Worm (Caenorhabditis elegans) whole organism, L1 larva: ENCODE measurements around the gene F59C12.3.

Experiments used
- C04F5.9 ChIP-seq: sonication (generic microtip); optimal IDR thresholded peaks from 2 replicates; lab custom pipeline; 2016; ENCODE audit warnings: missing genetic modification characterization, missing compliant biosample characterization
- C34B4.2 ChIP-seq: sonication (generic microtip); optimal IDR thresholded peaks from 2 replicates; lab custom pipeline; 2017; ENCODE audit warnings: mild to moderate bottlenecking, missing genetic modification characterization, missing compliant biosample characterization
- ama-1 ChIP-seq: fragments of 150-350 bp; optimal IDR thresholded peaks from 2 replicates; lab custom pipeline; 2014
- blmp-1 ChIP-seq: fragments of 150-350 bp; optimal IDR thresholded peaks from 2 replicates; lab custom pipeline; 2014; ENCODE audit warnings: missing biosample characterization, missing genetic modification characterization
- ceh-63 ChIP-seq: fragments of 200-800 bp; sonication (Bioruptor generic); optimal IDR thresholded peaks from 2 replicates; lab custom pipeline; 2018; ENCODE audit warnings: mild to moderate bottlenecking, missing genetic modification characterization, missing compliant biosample characterization
- ceh-8 ChIP-seq: fragments of 200-800 bp; sonication (Bioruptor generic); optimal IDR thresholded peaks from 2 replicates; lab custom pipeline; 2018; ENCODE audit warnings: mild to moderate bottlenecking, missing genetic modification characterization, moderate library complexity, missing compliant biosample characterization
- ceh-82 ChIP-seq, 3 experiments: fragments of 150-350 bp in 1 of 3; sonication (generic microtip) in 2 of 3; optimal IDR thresholded peaks; 2 replicates each; lab custom pipeline; 2014 to 2017; ENCODE audit warnings: missing biosample characterization in 3 of 3, missing genetic modification characterization in 3 of 3
- ceh-90 ChIP-seq: sonication (generic microtip); optimal IDR thresholded peaks from 2 replicates; lab custom pipeline; 2016; ENCODE audit warnings: missing genetic modification characterization, missing compliant biosample characterization
- ces-1 ChIP-seq: fragments of 150-350 bp; optimal IDR thresholded peaks from 2 replicates; lab custom pipeline; 2014; ENCODE audit warnings: missing biosample characterization, missing genetic modification reagents, missing genetic modification characterization
- efl-1 ChIP-seq, 4 experiments: fragments of 150-350 bp; optimal IDR thresholded peaks in 3 of 4; peaks in 1 of 4; 1 replicate in 1 of 4; 2 replicates in 3 of 4; lab custom pipeline; 2014; ENCODE audit warnings: missing biosample characterization in 2 of 4, missing genetic modification characterization in 2 of 4, missing genetic modification reagents in 2 of 4
- egl-27 ChIP-seq, 2 experiments: fragments of 150-350 bp in 1 of 2; sonication (generic microtip); optimal IDR thresholded peaks; 3 replicates each; lab custom pipeline; 2017 to 2018; ENCODE audit warnings: missing biosample characterization in 2 of 2, missing genetic modification characterization in 2 of 2, missing genetic modification reagents in 2 of 2
- ets-5 ChIP-seq: fragments of 200-800 bp; sonication (Bioruptor generic); IDR thresholded peaks from 2 replicates; pipeline ENCODE4 v1.3.6; 2022; ENCODE audit warnings: missing genetic modification characterization, missing compliant biosample characterization
- fkh-4 ChIP-seq: sonication (generic microtip); optimal IDR thresholded peaks from 2 replicates; lab custom pipeline; 2016; ENCODE audit warnings: missing compliant biosample characterization, missing genetic modification characterization, borderline replicate concordance
- fkh-8 ChIP-seq: sonication (generic microtip); optimal IDR thresholded peaks from 2 replicates; lab custom pipeline; 2016; ENCODE audit warnings: mild to moderate bottlenecking, missing genetic modification characterization, missing compliant biosample characterization
- hlh-4 ChIP-seq: sonication (generic microtip); optimal IDR thresholded peaks from 2 replicates; lab custom pipeline; 2016; ENCODE audit warnings: mild to moderate bottlenecking, missing genetic modification characterization, missing compliant biosample characterization
- jun-1 ChIP-seq: fragments of 150-350 bp; optimal IDR thresholded peaks from 2 replicates; lab custom pipeline; 2014; ENCODE audit warnings: missing biosample characterization, missing genetic modification reagents, missing genetic modification characterization
- lin-39 ChIP-seq: fragments of 150-350 bp; optimal IDR thresholded peaks from 2 replicates; lab custom pipeline; 2014; ENCODE audit warnings: missing biosample characterization, missing genetic modification reagents, missing genetic modification characterization
- lir-3 ChIP-seq: sonication (generic microtip); optimal IDR thresholded peaks from 2 replicates; lab custom pipeline; 2016; ENCODE audit warnings: mild to moderate bottlenecking, missing genetic modification characterization, moderate library complexity, missing compliant biosample characterization; ENCODE audit not compliant: poor library complexity
- mep-1 ChIP-seq: fragments of 150-350 bp; optimal IDR thresholded peaks from 2 replicates; lab custom pipeline; 2014; ENCODE audit warnings: missing biosample characterization, missing genetic modification characterization
- nhr-11 ChIP-seq: fragments of 150-350 bp; optimal IDR thresholded peaks from 2 replicates; lab custom pipeline; 2014; ENCODE audit warnings: missing biosample characterization, missing genetic modification characterization
- nhr-20 ChIP-seq: sonication (generic microtip); optimal IDR thresholded peaks from 2 replicates; lab custom pipeline; 2016; ENCODE audit warnings: mild to moderate bottlenecking, missing genetic modification characterization, missing compliant biosample characterization
- nhr-28 ChIP-seq: fragments of 150-350 bp; optimal IDR thresholded peaks from 2 replicates; lab custom pipeline; 2014; ENCODE audit warnings: missing biosample characterization, missing genetic modification characterization
- nhr-71 ChIP-seq: sonication (generic microtip); optimal IDR thresholded peaks from 2 replicates; lab custom pipeline; 2016; ENCODE audit warnings: mild to moderate bottlenecking, missing genetic modification characterization, moderate library complexity, missing compliant biosample characterization
- pqm-1 ChIP-seq: sonication (generic microtip); optimal IDR thresholded peaks from 3 replicates; lab custom pipeline; 2017; ENCODE audit warnings: missing biosample characterization, missing genetic modification characterization
- snpc-4 ChIP-seq: fragments of 150-350 bp; optimal IDR thresholded peaks from 2 replicates; lab custom pipeline; 2014; ENCODE audit warnings: missing biosample characterization, missing genetic modification characterization
- sptf-1 ChIP-seq: fragments of 150-350 bp; optimal IDR thresholded peaks from 2 replicates; lab custom pipeline; 2014; ENCODE audit warnings: missing biosample characterization, missing genetic modification characterization
- swsn-7 ChIP-seq: sonication (generic microtip); optimal IDR thresholded peaks from 2 replicates; lab custom pipeline; 2016; ENCODE audit warnings: missing genetic modification characterization, missing compliant biosample characterization
- tlp-1 ChIP-seq: fragments of 150-350 bp; optimal IDR thresholded peaks from 2 replicates; lab custom pipeline; 2014; ENCODE audit warnings: missing biosample characterization, missing genetic modification characterization
- unc-30 ChIP-seq: sonication (generic microtip); optimal IDR thresholded peaks from 2 replicates; lab custom pipeline; 2017; ENCODE audit warnings: missing biosample characterization, missing genetic modification characterization
- unc-86 ChIP-seq: sonication (generic microtip); optimal IDR thresholded peaks from 2 replicates; lab custom pipeline; 2016; ENCODE audit warnings: missing genetic modification characterization, missing compliant biosample characterization
- xbp-1 ChIP-seq: sonication (generic microtip); optimal IDR thresholded peaks from 2 replicates; lab custom pipeline; 2016; ENCODE audit warnings: missing genetic modification characterization, missing compliant biosample characterization
- zip-4 ChIP-seq: fragments of 200-800 bp; sonication (Bioruptor generic); optimal IDR thresholded peaks from 2 replicates; lab custom pipeline; 2018; ENCODE audit warnings: mild to moderate bottlenecking, missing genetic modification characterization, moderate library complexity, missing compliant biosample characterization
- ztf-11 ChIP-seq, 2 experiments: sonication (generic microtip); optimal IDR thresholded peaks; 2 replicates each; lab custom pipeline; 2016 to 2017; ENCODE audit warnings: missing genetic modification characterization in 2 of 2, missing biosample characterization in 1 of 2, missing compliant biosample characterization in 1 of 2
- ztf-4 ChIP-seq: fragments of 150-350 bp; optimal IDR thresholded peaks from 2 replicates; lab custom pipeline; 2014; ENCODE audit warnings: missing biosample characterization, missing genetic modification characterization

The F59C12.3 gene

ce11 chrX:16634103-16634502 lies 24.8 kb upstream of the F59C12.3 start:
- no peak for TF ChIP-seq C04F5.9 (tag; lab: Kevin White, UChicago)
- TF ChIP-seq ceh-63 = no peak

- no peak for TF ChIP-seq zip-4 (GFP tag; lab: Kevin White, UChicago)
- no peak for TF ChIP-seq lin-39
- TF ChIP-seq unc-86 (tag; lab: Kevin White, UChicago) = no peak
- no peak for TF ChIP-seq jun-1 (tag; lab: Kevin White, UChicago)
- no peak for TF ChIP-seq ceh-90 (tag; lab: Kevin White, UChicago)
- no peak for TF ChIP-seq ets-5 (GFP tag; lab: Robert Waterston, UW)
- TF ChIP-seq ztf-11 (tag; optimal IDR thresholded peaks at IDR 0.05; lab: Kevin White, UChicago) = no peak
- no peak for TF ChIP-seq hlh-4 (tag; lab: Kevin White, UChicago)
- TF ChIP-seq nhr-11 = no peak
- no peak for TF ChIP-seq nhr-28
- TF ChIP-seq tlp-1 = no peak
- no peak for TF ChIP-seq snpc-4 (tag; lab: Kevin White, UChicago)
- no peak for TF ChIP-seq ces-1 (GFP tag; lab: Kevin White, UChicago)
- no peak for TF ChIP-seq nhr-71
- TF ChIP-seq unc-30 (tag; lab: Kevin White, UChicago) = no peak
- no peak for TF ChIP-seq ztf-4
- no peak for TF ChIP-seq ceh-8 (GFP tag; lab: Kevin White, UChicago)
These were observed 23.7 kb upstream of the F59C12.3 start, which contains the start of gene C06G1.1 for ce11 chrX:16633052-16633451. Gene C06G1.1 (plus strand): TSS chrX:16633352.

DNA sequence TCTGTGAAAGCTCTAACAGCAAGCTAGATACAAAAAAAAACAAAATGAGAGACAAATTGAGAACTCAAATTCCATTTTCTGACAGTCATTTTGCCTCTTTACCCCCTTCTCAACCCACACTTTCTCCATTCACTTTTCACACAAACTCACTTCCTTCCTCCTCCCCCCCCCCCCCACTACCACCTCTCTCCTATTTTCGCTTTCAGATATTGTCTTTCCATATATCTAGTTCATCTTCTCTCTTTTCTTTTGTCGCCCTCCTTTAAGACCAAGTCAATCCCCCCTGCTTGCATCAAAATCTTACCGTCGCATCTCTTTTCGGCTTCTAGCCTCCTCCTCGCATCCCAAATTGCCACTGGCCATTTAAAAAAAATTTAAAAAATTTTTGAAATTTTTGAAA lies 22.5 kb upstream of the F59C12.3 start:
- TF ChIP-seq ets-5 (GFP tag; lab: Robert Waterston, UW) (no peak), C34B4.2 (tag; lab: Kevin White, UChicago) (no peak), blmp-1 (peak; percentile 88), pqm-1 (no peak), mep-1 (tag; lab: Kevin White, UChicago) (no peak), lir-3 (tag; lab: Kevin White, UChicago) (no peak), ceh-82 (tag; optimal IDR thresholded peaks at IDR 0.05; lab: Kevin White, UChicago) (no peak), fkh-8 (tag; lab: Kevin White, UChicago) (no peak)
- TF ChIP-seq, all 84 proteins: peak for 1

- TF ChIP-seq ces-1 (GFP tag; lab: Kevin White, UChicago) (no peak), egl-27 (tag; optimal IDR thresholded peaks at IDR 0.05; lab: Kevin White, UChicago) (no peak), zip-4 (GFP tag; lab: Kevin White, UChicago) (no peak), ama-1 (lab: Kevin White, UChicago) (no peak), efl-1 (optimal IDR thresholded peaks at IDR 0.05; lab: Kevin White, UChicago) (no peak), efl-1 (GFP tag; optimal IDR thresholded peaks at IDR 0.05 in 1 of 2; lab: Kevin White, UChicago) (peak in 1 of 2 experiments; percentile 29), blmp-1 (peak; percentile 85), fkh-4 (tag; lab: Kevin White, UChicago) (no peak)
These were observed 20.4 kb upstream of the F59C12.3 start for ce11 chrX:16629773-16630172.

ce11 chrX:16629168-16629567 lies 19.8 kb upstream of the F59C12.3 start:
- TF ChIP-seq snpc-4 (tag; lab: Kevin White, UChicago) = peak; percentile 92
- TF ChIP-seq swsn-7 (tag; lab: Kevin White, UChicago) = no peak

DNA sequence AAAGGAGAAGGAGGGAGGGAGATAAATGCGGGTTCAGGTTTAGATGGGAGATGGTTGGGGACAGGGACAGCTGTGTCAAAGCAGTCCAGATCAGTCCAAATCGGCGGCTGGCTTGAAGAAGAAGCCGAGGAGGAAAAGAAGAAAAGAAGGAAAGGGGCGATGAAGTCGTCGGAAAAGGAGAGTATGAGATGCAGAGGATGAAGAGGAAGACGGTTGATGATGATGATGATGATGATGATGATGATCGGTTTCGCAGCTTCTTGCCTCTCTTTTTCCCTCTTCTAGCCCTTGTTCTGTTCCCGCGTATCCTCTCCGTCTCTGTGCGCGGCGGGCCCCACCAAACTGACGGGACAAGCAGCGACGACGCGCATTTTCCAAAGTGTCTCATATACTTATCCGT lies 17.5 kb upstream of the F59C12.3 start:
- TF ChIP-seq fkh-4 (tag; lab: Kevin White, UChicago) = no peak
- TF ChIP-seq sptf-1 = no peak
- TF ChIP-seq xbp-1 (tag; lab: Kevin White, UChicago) = no peak
- TF ChIP-seq nhr-20 (tag; lab: Kevin White, UChicago) = no peak
